Fruit fly (Drosophila melanogaster): Measurements from ENCODE around the gene CG13398.
A peak's percentile ranks its signal among the peaks of the same experiment; 100 is the strongest.

CG13398 gene

dm6 chr2L:8414887-8415883, at the start of gene CG13398, which contains the start of gene Akap200:
TSS of gene CG13398 (minus strand) at chr2L:8415256.
TSS of gene Akap200 (plus strand) at chr2L:8415690.
- TF ChIP-seq E2f2 (GFP tag; IDR thresholded peaks at IDR 0.05) (peak; percentile 45), CG18619 (GFP tag; optimal IDR thresholded peaks at IDR 0.05) (peak; percentile 4), CG2116 (GFP tag; optimal IDR thresholded peaks at IDR 0.05) (peak; percentile 27), Dref (GFP tag; IDR thresholded peaks at IDR 0.05) (0 out of 2 replicates have a peak, but pooled peaks have one; percentile 20), D19A (tag; optimal IDR thresholded peaks at IDR 0.05) (peak; percentile 41), CG12659 (GFP tag; optimal IDR thresholded peaks at IDR 0.05) (peak; percentile 55), dimm (GFP tag; IDR thresholded peaks at IDR 0.05) (no peak), CG15514 (GFP tag; optimal IDR thresholded peaks at IDR 0.05) (peak; percentile 19), cato (GFP tag; optimal IDR thresholded peaks at IDR 0.05; ENCODE audit: borderline replicate concordance) (no peak), Tbp (GFP tag; optimal IDR thresholded peaks at IDR 0.05) (peak; percentile 79), Eip74EF (GFP tag; optimal IDR thresholded peaks at IDR 0.05) (no peak), Sin3A (optimal IDR thresholded peaks at IDR 0.05) (peak; percentile 46), caup (GFP tag; optimal IDR thresholded peaks at IDR 0.05; ENCODE audit: severe bottlenecking) (peak; percentile 2), CG7928 (GFP tag; optimal IDR thresholded peaks at IDR 0.05) (peak; percentile 55), CG33557 (GFP tag; optimal IDR thresholded peaks at IDR 0.05) (peak; percentile 6), BEAF-32 (GFP tag; optimal IDR thresholded peaks at IDR 0.05) (peak; percentile 16), fd3F (GFP tag; optimal IDR thresholded peaks at IDR 0.05) (peak; percentile 5), CG9817 (tag; optimal IDR thresholded peaks at IDR 0.05) (peak; percentile 33), fd96Cb (tag; optimal IDR thresholded peaks at IDR 0.05) (peak; percentile 36), zf30C (GFP tag; optimal IDR thresholded peaks at IDR 0.05) (no peak), CG17829 (tag; optimal IDR thresholded peaks at IDR 0.05) (peak; percentile 37), CG9437 (GFP tag; optimal IDR thresholded peaks at IDR 0.05) (peak; percentile 57), Drgx (GFP tag; IDR thresholded peaks at IDR 0.05) (no peak; the same call in 1 of the 2 replicates), CG12155 (GFP tag; optimal IDR thresholded peaks at IDR 0.05) (peak; percentile 37), CG13775 (GFP tag; optimal IDR thresholded peaks at IDR 0.05) (peak; percentile 59), klu (GFP tag; IDR thresholded peaks at IDR 0.05) (0 out of 2 replicates have a peak, but pooled peaks have one; percentile 23), insv (GFP tag; optimal IDR thresholded peaks at IDR 0.05) (peak in 1 of 2 experiments; percentile 41), dpn (GFP tag; optimal IDR thresholded peaks at IDR 0.05) (peak in 1 of 2 experiments; percentile 9), CG14710 (tag; optimal IDR thresholded peaks at IDR 0.05) (peak; percentile 66), trem (tag; optimal IDR thresholded peaks at IDR 0.05) (peak; percentile 98), pan (optimal IDR thresholded peaks at IDR 0.05) (no peak), pan (GFP tag; optimal IDR thresholded peaks at IDR 0.05 in 1 of 2, IDR thresholded peaks at IDR 0.05 in 1 of 2) (peak in 1 of 2 experiments; percentile 16), CG9932 (GFP tag; IDR thresholded peaks at IDR 0.05) (peak; percentile 55), Kr (GFP tag; optimal IDR thresholded peaks at IDR 0.05) (peak; percentile 12), CG12104 (GFP tag; optimal IDR thresholded peaks at IDR 0.05) (peak; percentile 14), Ets97D (GFP tag; optimal IDR thresholded peaks at IDR 0.05) (peak; percentile 36), CG4617 (GFP tag; optimal IDR thresholded peaks at IDR 0.05; ENCODE audit: borderline replicate concordance) (peak; percentile 72), Ptx1 (GFP tag; IDR thresholded peaks at IDR 0.05) (0 out of 2 replicates have a peak, but pooled peaks have one; percentile 32), shn (GFP tag; optimal IDR thresholded peaks at IDR 0.05) (no peak), Lhr (GFP tag; optimal IDR thresholded peaks at IDR 0.05) (peak; percentile 8), MTF-1 (GFP tag; optimal IDR thresholded peaks at IDR 0.05; ENCODE audit: borderline replicate concordance) (peak; percentile 14), pros (GFP tag; optimal IDR thresholded peaks at IDR 0.05) (peak; percentile 24), Blimp-1 (GFP tag; optimal IDR thresholded peaks at IDR 0.05) (peak; percentile 1), Myb (GFP tag; optimal IDR thresholded peaks at IDR 0.05) (peak; percentile 81), Sry-β (GFP tag; optimal IDR thresholded peaks at IDR 0.05) (peak; percentile 90), CG11456 (GFP tag; IDR thresholded peaks at IDR 0.05) (peak; percentile 54; the same call in 1 of the 3 replicates)

Measured in whole organism, embryonic.